Fruit fly (Drosophila melanogaster) whole organism, pupa: ENCODE measurements around the gene CG5455.

Experiments
- CG10348 ChIP-seq: fragments of 200-800 bp; sonication (Bioruptor generic); IDR thresholded peaks from 2 replicates; pipeline ENCODE4 v1.3.6; 2022; ENCODE audit warnings: missing biosample characterization, missing genetic modification characterization
- CG13204 ChIP-seq: fragments of 200-800 bp; sonication (Bioruptor generic); optimal IDR thresholded peaks from 2 replicates; lab custom pipeline; 2018; ENCODE audit warnings: missing biosample characterization, mild to moderate bottlenecking, missing genetic modification characterization, moderate library complexity
- CG15710 ChIP-seq: fragments of 200-800 bp; sonication (Bioruptor generic); optimal IDR thresholded peaks from 2 replicates; lab custom pipeline; 2018; ENCODE audit warnings: missing biosample characterization, mild to moderate bottlenecking, missing genetic modification characterization, moderate library complexity
- CG4496 ChIP-seq: fragments of 200-800 bp; sonication (Bioruptor generic); IDR thresholded peaks from 3 replicates; pipeline ENCODE4 v1.3.6; 2022; ENCODE audit warnings: missing biosample characterization, missing genetic modification characterization
- CG8301 ChIP-seq: fragments of 200-800 bp; sonication (Bioruptor generic); optimal IDR thresholded peaks from 2 replicates; lab custom pipeline; 2018; ENCODE audit warnings: missing biosample characterization, mild to moderate bottlenecking, missing genetic modification characterization
- D1 ChIP-seq: fragments of 200-800 bp; sonication (Bioruptor generic); optimal IDR thresholded peaks from 2 replicates; lab custom pipeline; 2018; ENCODE audit warnings: missing biosample characterization, mild to moderate bottlenecking, missing genetic modification characterization, moderate library complexity
- EcR ChIP-seq: fragments of 200-800 bp; sonication (Bioruptor generic); optimal IDR thresholded peaks from 3 replicates; lab custom pipeline; 2019; ENCODE audit warnings: missing biosample characterization, missing genetic modification characterization, mild to moderate bottlenecking, moderate library complexity, missing genetic modification reagents
- Pif1B ChIP-seq: fragments of 200-800 bp; sonication (Bioruptor generic); optimal IDR thresholded peaks from 3 replicates; lab custom pipeline; 2016; ENCODE audit warnings: missing biosample characterization, missing genetic modification characterization
- fd96Ca ChIP-seq: fragments of 200-800 bp; sonication (Bioruptor generic); IDR thresholded peaks from 3 replicates; pipeline ENCODE4 v1.3.6; 2022; ENCODE audit warnings: missing biosample characterization, missing genetic modification characterization
- gl ChIP-seq: fragments of 200-800 bp; sonication (Bioruptor generic); optimal IDR thresholded peaks from 2 replicates; lab custom pipeline; 2018; ENCODE audit warnings: missing biosample characterization, mild to moderate bottlenecking, missing genetic modification characterization

DNA sequence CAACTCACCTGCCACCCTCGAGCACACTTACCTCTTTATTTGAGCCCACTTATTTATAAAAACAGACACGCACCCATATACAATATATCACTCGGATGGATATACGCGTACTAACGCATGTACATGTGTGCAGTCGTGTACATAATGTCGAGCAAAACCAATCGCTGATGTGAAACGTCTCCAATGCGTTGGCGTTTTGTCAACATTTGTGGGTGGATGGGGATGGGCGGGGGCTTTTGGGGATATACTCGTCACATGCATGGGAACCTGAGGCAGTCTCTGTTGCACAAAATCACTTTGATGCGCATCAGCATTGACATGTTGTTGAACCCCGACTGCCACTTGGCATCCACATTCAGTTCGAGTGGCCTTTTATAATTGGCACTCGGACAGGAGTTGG is 25.3 kb upstream of the CG5455 start:
- no peak for TF ChIP-seq CG8301 (tag; lab: Kevin White, UChicago)
- TF ChIP-seq CG15710 (tag; lab: Kevin White, UChicago), result no peak
- TF ChIP-seq CG4496 (GFP tag; lab: Robert Waterston, UW), result no peak
- TF ChIP-seq fd96Ca, result no peak
- no peak for TF ChIP-seq gl
- no peak for TF ChIP-seq D1 (tag; lab: Kevin White, UChicago)
- TF ChIP-seq Pif1B (GFP tag; lab: Kevin White, UChicago), result no peak
- no peak for TF ChIP-seq EcR
- TF ChIP-seq CG13204 (GFP tag; lab: Kevin White, UChicago), result no peak
- no peak for TF ChIP-seq CG10348 (GFP tag; lab: Robert Waterston, UW)
